Worm (Caenorhabditis elegans) whole organism, L2 larva: ENCODE measurements around the gene F58B4.3.

Experiments
- R02D3.7 ChIP-seq: fragments of 150-350 bp; optimal IDR thresholded peaks from 2 replicates; lab custom pipeline; 2014; ENCODE audit warnings: missing biosample characterization, missing genetic modification characterization
- ZK546.5 ChIP-seq: sonication (generic microtip); optimal IDR thresholded peaks from 2 replicates; lab custom pipeline; 2017; ENCODE audit warnings: missing biosample characterization, missing genetic modification characterization
- ama-1 ChIP-seq: fragments of 150-350 bp; optimal IDR thresholded peaks from 2 replicates; lab custom pipeline; 2018; ENCODE audit warnings: inconsistent platforms
- fos-1 ChIP-seq: fragments of 150-350 bp; optimal IDR thresholded peaks from 2 replicates; lab custom pipeline; 2014; ENCODE audit warnings: missing biosample characterization, missing genetic modification characterization
- lin-39 ChIP-seq: fragments of 150-350 bp; optimal IDR thresholded peaks from 2 replicates; lab custom pipeline; 2014; ENCODE audit warnings: missing biosample characterization, missing genetic modification reagents, missing genetic modification characterization
- mab-5 ChIP-seq: fragments of 150-350 bp; optimal IDR thresholded peaks from 2 replicates; lab custom pipeline; 2014; ENCODE audit warnings: missing biosample characterization, missing genetic modification characterization
- nhr-11 ChIP-seq: fragments of 150-350 bp; optimal IDR thresholded peaks from 2 replicates; lab custom pipeline; 2014; ENCODE audit warnings: missing biosample characterization, missing genetic modification characterization
- nhr-12 ChIP-seq: fragments of 150-350 bp; optimal IDR thresholded peaks from 2 replicates; lab custom pipeline; 2014; ENCODE audit warnings: missing biosample characterization, missing genetic modification characterization
- nhr-21 ChIP-seq: fragments of 150-350 bp; optimal IDR thresholded peaks from 2 replicates; lab custom pipeline; 2014; ENCODE audit warnings: missing biosample characterization, missing genetic modification characterization
- nhr-23 ChIP-seq: fragments of 150-350 bp; optimal IDR thresholded peaks from 2 replicates; lab custom pipeline; 2014; ENCODE audit warnings: missing biosample characterization, missing genetic modification reagents, missing genetic modification characterization
- nhr-6 ChIP-seq: fragments of 150-350 bp; optimal IDR thresholded peaks from 2 replicates; lab custom pipeline; 2014; ENCODE audit warnings: missing biosample characterization, missing genetic modification characterization
- unc-39 ChIP-seq: fragments of 150-350 bp; optimal IDR thresholded peaks from 2 replicates; lab custom pipeline; 2014; ENCODE audit warnings: missing biosample characterization, missing genetic modification characterization

DNA sequence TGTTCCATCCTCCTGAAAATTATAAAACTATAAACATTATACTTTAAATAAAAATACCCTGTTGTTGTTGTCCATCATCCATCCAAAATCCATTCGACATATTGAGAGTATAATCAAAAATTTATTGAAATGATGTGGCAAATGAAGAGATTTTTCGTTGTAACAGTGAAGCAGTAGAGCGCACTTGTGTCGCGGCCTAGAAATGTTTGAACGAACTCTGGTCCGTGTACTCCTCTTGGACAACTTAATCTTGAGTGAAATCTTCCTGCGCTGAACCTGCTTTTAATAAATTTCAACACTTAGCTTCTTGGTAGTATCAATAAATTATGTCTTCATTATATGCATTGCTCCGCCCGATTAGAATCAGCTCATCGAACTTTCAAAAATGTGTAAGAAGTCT, 35.0 kb upstream of the F58B4.3 start, which contains the start of the genes F32D8.14 and F32D8.5:
- no peak for TF ChIP-seq unc-39 (tag; lab: Kevin White, UChicago)
- TF ChIP-seq fos-1 (tag; lab: Kevin White, UChicago) = peak; percentile 59
- TF ChIP-seq nhr-11 (tag; lab: Kevin White, UChicago) = no peak
- TF ChIP-seq ama-1 (lab: Kevin White, UChicago) = no peak
- no peak for TF ChIP-seq nhr-23 (tag; lab: Kevin White, UChicago)
- TF ChIP-seq nhr-21 = peak; percentile 69
- TF ChIP-seq nhr-12 (tag; lab: Kevin White, UChicago) = no peak
- TF ChIP-seq lin-39 = no peak
- TF ChIP-seq R02D3.7 (tag; lab: Kevin White, UChicago) = no peak
- peak; percentile 84 for TF ChIP-seq nhr-6 (tag; lab: Kevin White, UChicago)
- peak; percentile 23 for TF ChIP-seq mab-5
- peak; percentile 73 for TF ChIP-seq ZK546.5 (tag; lab: Kevin White, UChicago)
